Worm (Caenorhabditis elegans): ENCODE results near the gene T24E12.6.
"Not testable (repeated sequence)": the region's sequence is repeated elsewhere in the genome, so short reads cannot be mapped to it uniquely, and the experiment has no call there.

- TF ChIP-seq F44E2.7 (GFP tag; IDR thresholded peaks at IDR 0.05); spr-3 (GFP tag; optimal IDR thresholded peaks at IDR 0.05); snpc-4 (tag; optimal IDR thresholded peaks at IDR 0.05): not testable (repeated sequence)
These were observed at the start of gene T24E12.6 for ce11 chrII:3761599-3761998.
